Fruit fly (Drosophila melanogaster) whole organism, wandering third instar larva: ENCODE data around the gene CG32022.

ENCODE experiments used
- CG9705 ChIP-seq: fragments of 200-800 bp; sonication (Bioruptor generic); optimal IDR thresholded peaks from 2 replicates; lab custom pipeline; 2018; ENCODE audit warnings: missing biosample characterization, mild to moderate bottlenecking, missing genetic modification characterization
- Hnf4 ChIP-seq: fragments of 200-800 bp; sonication (Bioruptor generic); optimal IDR thresholded peaks from 2 replicates; lab custom pipeline; 2016; ENCODE audit warnings: missing biosample characterization, mild to moderate bottlenecking, missing genetic modification characterization
- Myc ChIP-seq: fragments of >200 bp; optimal IDR thresholded peaks from 2 replicates; lab custom pipeline; 2017
- br ChIP-seq: fragments of 200-800 bp; sonication (Bioruptor generic); optimal IDR thresholded peaks from 2 replicates; lab custom pipeline; 2016; ENCODE audit warnings: missing biosample characterization, missing genetic modification characterization
- dl ChIP-seq, 2 experiments: fragments of 175-275, 200-275 bp in 1 of 2; fragments of 200-275 bp in 1 of 2; sonication (Bioruptor generic); optimal IDR thresholded peaks; lab custom pipeline; 2018; ENCODE audit warnings: mild to moderate bottlenecking in 2 of 2, missing biosample characterization in 2 of 2, missing genetic modification characterization in 2 of 2, moderate library complexity in 2 of 2; ENCODE audit not compliant: partially characterized antibody in 2 of 2, insufficient read depth in 1 of 2

dm6 chr3L:8677774-8678173, 43.3 kb downstream of the CG32022 start:
- TF ChIP-seq Hnf4 (GFP tag; lab: Kevin White, UChicago) (no peak), Myc (lab: Kevin White, UChicago) (no peak), CG9705 (no peak), br (GFP tag; lab: Kevin White, UChicago) (no peak), dl (GFP tag; optimal IDR thresholded peaks at IDR 0.05; lab: Kevin White, UChicago; ENCODE audit: insufficient read depth in 1 of 2, partially characterized antibody in 2 of 2) (no peak)
